Worm (Caenorhabditis elegans): ENCODE results near the gene T05E12.9.

The T05E12.9 gene

ce11 chrV:17035850-17036249 lies 46.8 kb downstream of the T05E12.9 start, which contains the start of gene srz-94:
Gene srz-94, minus strand, starts transcription at chrV:17035950.
- TF ChIP-seq rbr-2 (tag; optimal IDR thresholded peaks at IDR 0.05) (no peak), ces-1 (GFP tag; optimal IDR thresholded peaks at IDR 0.05) (no peak), mes-2 (tag; optimal IDR thresholded peaks at IDR 0.05; ENCODE audit: poor library complexity, severe bottlenecking) (no peak), daf-16 (GFP tag; optimal IDR thresholded peaks at IDR 0.05) (no peak), daf-16 (tag; optimal IDR thresholded peaks at IDR 0.05) (no peak), lsy-2 (tag; optimal IDR thresholded peaks at IDR 0.05) (no peak), ceh-44 (GFP tag; IDR thresholded peaks at IDR 0.05) (no peak), nhr-237 (tag; optimal IDR thresholded peaks at IDR 0.05) (no peak), nhr-76 (tag; optimal IDR thresholded peaks at IDR 0.05) (no peak), unc-39 (tag; optimal IDR thresholded peaks at IDR 0.05) (no peak), dmd-6 (GFP tag; IDR thresholded peaks at IDR 0.05) (no peak), nhr-42 (GFP tag; IDR thresholded peaks at IDR 0.05) (no peak), T20F7.1 (GFP tag; optimal IDR thresholded peaks at IDR 0.05) (no peak), ztf-7 (tag; optimal IDR thresholded peaks at IDR 0.05) (no peak), Y105C5A.15 (GFP tag; IDR thresholded peaks at IDR 0.05) (no peak)

Data from whole organism, L4 larva.